Worm (Caenorhabditis elegans): ENCODE data around the gene Y57G11C.3.

Y57G11C.3 gene

DNA sequence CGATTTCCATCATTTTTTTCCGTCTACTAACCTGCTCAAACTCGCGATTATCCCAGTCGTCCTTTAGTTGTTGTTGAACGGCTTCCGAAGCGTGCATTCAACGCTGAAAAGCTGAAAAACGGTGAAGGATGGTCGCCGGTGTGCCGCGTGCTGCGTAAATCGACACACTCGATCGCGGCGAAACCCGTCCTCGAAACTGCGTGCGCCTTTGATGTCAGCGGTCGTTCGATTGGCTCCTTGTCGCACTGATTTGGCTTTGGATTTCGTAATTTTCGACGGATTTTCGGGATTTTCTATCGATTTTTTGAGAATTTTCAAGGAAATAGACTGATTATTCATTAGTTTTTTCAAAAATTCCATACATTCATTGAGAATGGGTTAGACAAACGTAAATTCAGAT is 29.4 kb downstream of the Y57G11C.3 start, which contains the start of the genes Y57G11C.1147 and nuo-3 (continued):
- TF ChIP-seq dpl-1 (GFP tag; optimal IDR thresholded peaks at IDR 0.05) (no peak), dmd-6 (GFP tag; IDR thresholded peaks at IDR 0.05) (no peak), madf-5 (GFP tag; IDR thresholded peaks at IDR 0.05) (no peak), nhr-48 (tag; optimal IDR thresholded peaks at IDR 0.05) (no peak), ceh-32 (tag; optimal IDR thresholded peaks at IDR 0.05; ENCODE audit: poor library complexity) (no peak), cey-2 (tag; optimal IDR thresholded peaks at IDR 0.05; ENCODE audit: borderline replicate concordance, insufficient read depth) (no peak), Y75B8A.6 (GFP tag; IDR thresholded peaks at IDR 0.05) (no peak), hmg-1.1 (GFP tag; IDR thresholded peaks at IDR 0.05) (0 out of 2 replicates have a peak, but pooled peaks have one; percentile 14), jun-1 (tag; optimal IDR thresholded peaks at IDR 0.05) (no peak), sdz-12 (GFP tag; optimal IDR thresholded peaks at IDR 0.05) (no peak), Y5F2A.4 (GFP tag; optimal IDR thresholded peaks at IDR 0.05) (no peak), nhr-111 (GFP tag; optimal IDR thresholded peaks at IDR 0.05) (no peak), lim-7 (GFP tag; IDR thresholded peaks at IDR 0.05) (no peak), lin-1 (GFP tag; IDR thresholded peaks at IDR 0.05) (no peak), zip-2 (tag; optimal IDR thresholded peaks at IDR 0.05) (no peak)

DNA sequence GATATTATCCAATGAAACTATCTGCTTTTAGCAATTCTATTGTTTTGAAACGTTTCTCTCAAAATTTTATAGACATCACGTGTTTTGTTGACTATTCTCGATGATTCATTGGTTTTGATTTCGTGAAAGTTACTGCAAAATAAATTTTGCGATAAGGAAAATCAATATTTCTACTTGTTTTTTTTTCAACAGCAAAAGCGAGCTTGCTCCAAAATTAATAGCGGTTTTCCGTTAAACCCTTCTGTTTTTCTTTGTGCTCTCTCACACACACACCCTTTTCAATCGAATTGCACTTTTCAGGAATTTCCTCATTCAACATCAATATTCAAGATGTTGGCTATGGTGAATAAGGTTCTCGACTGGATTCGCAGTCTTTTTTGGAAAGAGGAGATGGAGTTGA is 29.8 kb downstream of the Y57G11C.3 start, which contains the start of gene arl-8:
Gene arl-8, plus strand, starts transcription at position 301 of the 400 bp plus-strand sequence.
- no peak for TF ChIP-seq unc-39 (tag; optimal IDR thresholded peaks at IDR 0.05)
- TF ChIP-seq mxl-3 (GFP tag; optimal IDR thresholded peaks at IDR 0.05) = no peak
- TF ChIP-seq snpc-4 (tag; optimal IDR thresholded peaks at IDR 0.05) = no peak
- TF ChIP-seq hmg-1.1 (GFP tag; IDR thresholded peaks at IDR 0.05) = 0 out of 2 replicates have a peak, but pooled peaks have one; percentile 0

- TF ChIP-seq dmd-9 (GFP tag; IDR thresholded peaks at IDR 0.05) = no peak
- no peak for TF ChIP-seq lin-1 (GFP tag; IDR thresholded peaks at IDR 0.05)
- no peak for TF ChIP-seq dpl-1 (GFP tag; optimal IDR thresholded peaks at IDR 0.05)
- no peak for TF ChIP-seq mes-2 (tag; optimal IDR thresholded peaks at IDR 0.05; ENCODE audit: poor library complexity, severe bottlenecking)
- TF ChIP-seq F49E8.2 (tag; optimal IDR thresholded peaks at IDR 0.05; ENCODE audit: borderline replicate concordance) = no peak
- TF ChIP-seq pqm-1 (tag; optimal IDR thresholded peaks at IDR 0.05) = no peak
- TF ChIP-seq F44E2.7 (GFP tag; IDR thresholded peaks at IDR 0.05) = no peak
- no peak for TF ChIP-seq vab-7 (GFP tag; IDR thresholded peaks at IDR 0.05)
- TF ChIP-seq F37D6.2 (tag; optimal IDR thresholded peaks at IDR 0.05) = no peak
- no peak for TF ChIP-seq unc-62 (GFP tag; optimal IDR thresholded peaks at IDR 0.05 in 1 of 2)
- TF ChIP-seq unc-62 (tag; optimal IDR thresholded peaks at IDR 0.05) = no peak
- no peak for TF ChIP-seq ceh-20 (GFP tag; IDR thresholded peaks at IDR 0.05)
- no peak for TF ChIP-seq nhr-41 (GFP tag; IDR thresholded peaks at IDR 0.05)
- TF ChIP-seq hlh-11 (tag; optimal IDR thresholded peaks at IDR 0.05) = no peak
- 0 out of 2 replicates have a peak, but pooled peaks have one; percentile 27 for TF ChIP-seq T26A8.4 (GFP tag; IDR thresholded peaks at IDR 0.05)
- TF ChIP-seq attf-4 (tag; optimal IDR thresholded peaks at IDR 0.05) = no peak
- no peak for TF ChIP-seq nhr-77 (tag; optimal IDR thresholded peaks at IDR 0.05)
- 0 out of 2 replicates have a peak, but pooled peaks have one; percentile 11 for TF ChIP-seq nhr-42 (GFP tag; IDR thresholded peaks at IDR 0.05)
- TF ChIP-seq lin-38 (GFP tag; IDR thresholded peaks at IDR 0.05) = peak; percentile 41
- TF ChIP-seq fkh-10 (GFP tag; optimal IDR thresholded peaks at IDR 0.05) = no peak
- TF ChIP-seq nhr-76 (tag; optimal IDR thresholded peaks at IDR 0.05) = no peak
- no peak for TF ChIP-seq T20F7.1 (GFP tag; optimal IDR thresholded peaks at IDR 0.05)
- TF ChIP-seq nhr-111 (GFP tag; optimal IDR thresholded peaks at IDR 0.05) = no peak
- no peak for TF ChIP-seq php-3 (GFP tag; IDR thresholded peaks at IDR 0.05)
- no peak for TF ChIP-seq spr-1 (tag; optimal IDR thresholded peaks at IDR 0.05)
- TF ChIP-seq nhr-237 (tag; optimal IDR thresholded peaks at IDR 0.05) = no peak
- TF ChIP-seq ceh-28 (tag; optimal IDR thresholded peaks at IDR 0.05) = no peak
- TF ChIP-seq set-16 (GFP tag; IDR thresholded peaks at IDR 0.05) = no peak
- no peak for TF ChIP-seq unc-130 (GFP tag; optimal IDR thresholded peaks at IDR 0.05)
- TF ChIP-seq snpc-1.2 (GFP tag; IDR thresholded peaks at IDR 0.05) = peak; percentile 60; the same call in 1 of the 2 replicates
- no peak for TF ChIP-seq ztf-7 (tag; optimal IDR thresholded peaks at IDR 0.05)
- TF ChIP-seq D1046.2 (GFP tag; IDR thresholded peaks at IDR 0.05) = 0 out of 2 replicates have a peak, but pooled peaks have one; percentile 47
- TF ChIP-seq hlh-30 (tag; optimal IDR thresholded peaks at IDR 0.05; ENCODE audit: insufficient read depth) = no peak
- no peak for TF ChIP-seq F26F4.8 (GFP tag; conservative IDR thresholded peaks at IDR 0.05)
Observed at ce11 chrIV:14799186-14799585, 31.2 kb downstream of the Y57G11C.3 start, which contains the start of gene Y57G11C.14. Gene Y57G11C.14, plus strand, starts transcription at chrIV:14799311.

Data from whole organism, L4 larva.